Fruit fly (Drosophila melanogaster) whole organism, wandering third instar larva: Measurements from ENCODE around the gene CG18530.

ENCODE experiments used
- Dfd ChIP-seq: fragments of >200 bp; optimal IDR thresholded peaks from 2 replicates; lab custom pipeline; 2017; ENCODE audit warnings: missing biosample characterization, missing genetic modification characterization
- GATAd ChIP-seq: sonication (Bioruptor generic); optimal IDR thresholded peaks from 2 replicates; lab custom pipeline; 2016; ENCODE audit warnings: missing biosample characterization, missing genetic modification characterization
- Hnf4 ChIP-seq: fragments of 200-800 bp; sonication (Bioruptor generic); optimal IDR thresholded peaks from 2 replicates; lab custom pipeline; 2016; ENCODE audit warnings: missing biosample characterization, mild to moderate bottlenecking, missing genetic modification characterization
- Hr83 ChIP-seq: fragments of 200-300 bp; sonication (Bioruptor generic); optimal IDR thresholded peaks from 2 replicates; lab custom pipeline; 2016; ENCODE audit warnings: missing biosample characterization, mild to moderate bottlenecking, missing genetic modification characterization, moderate library complexity; ENCODE audit not compliant: poor library complexity, severe bottlenecking
- Vsx2 ChIP-seq: fragments of 200-300, 225-300 bp; sonication (Bioruptor generic); optimal IDR thresholded peaks from 2 replicates; lab custom pipeline; 2018; ENCODE audit warnings: missing biosample characterization, missing genetic modification characterization; ENCODE audit not compliant: partially characterized antibody
- dsf ChIP-seq: sonication (Bioruptor generic); optimal IDR thresholded peaks from 2 replicates; lab custom pipeline; 2016; ENCODE audit warnings: missing biosample characterization, missing genetic modification characterization, borderline replicate concordance
- foxo ChIP-seq, 2 experiments: fragments of 200-800 bp; sonication (Bioruptor generic); optimal IDR thresholded peaks; 2 replicates in 1 of 2; 3 replicates in 1 of 2; lab custom pipeline; 2016 to 2017; ENCODE audit warnings: missing biosample characterization in 2 of 2, missing genetic modification characterization in 2 of 2
- fru ChIP-seq: fragments of 200-800 bp; sonication (Bioruptor generic); optimal IDR thresholded peaks from 3 replicates; lab custom pipeline; 2016; ENCODE audit warnings: missing biosample characterization, mild to moderate bottlenecking, missing genetic modification characterization
- jim ChIP-seq: fragments of 175-275, 200-325 bp; sonication (Bioruptor generic); optimal IDR thresholded peaks from 2 replicates; lab custom pipeline; 2016; ENCODE audit warnings: missing biosample characterization, mild to moderate bottlenecking, missing genetic modification characterization
- pan ChIP-seq: fragments of >200 bp; optimal IDR thresholded peaks from 2 replicates; lab custom pipeline; 2017
- sage ChIP-seq: fragments of 200-800 bp; sonication (Bioruptor generic); optimal IDR thresholded peaks from 2 replicates; lab custom pipeline; 2016; ENCODE audit warnings: missing biosample characterization, mild to moderate bottlenecking, missing genetic modification characterization
- usp ChIP-seq: fragments of >200 bp; optimal IDR thresholded peaks from 2 replicates; lab custom pipeline; 2017; ENCODE audit warnings: missing biosample characterization, missing genetic modification characterization

dm6 chr3R:12595890-12596215 is 37.3 kb upstream of the CG18530 start:
- no peak for TF ChIP-seq usp (GFP tag; lab: Kevin White, UChicago)
- no peak for TF ChIP-seq foxo (GFP tag; optimal IDR thresholded peaks at IDR 0.05; lab: Kevin White, UChicago)
- TF ChIP-seq Hr83: no peak
- TF ChIP-seq Dfd (GFP tag; lab: Kevin White, UChicago): no peak
- no peak for TF ChIP-seq fru
- TF ChIP-seq pan (lab: Kevin White, UChicago): no peak
- no peak for TF ChIP-seq Hnf4 (GFP tag; lab: Kevin White, UChicago)
- TF ChIP-seq Vsx2 (GFP tag; lab: Kevin White, UChicago): no peak
- no peak for TF ChIP-seq jim
- TF ChIP-seq sage (GFP tag; lab: Kevin White, UChicago): no peak
- TF ChIP-seq GATAd (GFP tag; lab: Kevin White, UChicago): no peak
- TF ChIP-seq dsf (GFP tag; lab: Kevin White, UChicago): no peak
